Worm (Caenorhabditis elegans): ENCODE measurements around the gene C29E4.12.
A peak's percentile ranks its signal among the peaks of the same experiment; 100 is the strongest.

The C29E4.12 gene

ce11 chrIII:7978723-7979122, 37.8 kb downstream of the C29E4.12 start:
- TF ChIP-seq fkh-10 (GFP tag; optimal IDR thresholded peaks at IDR 0.05) (no peak), ceh-20 (GFP tag; IDR thresholded peaks at IDR 0.05) (no peak), hif-1 (tag; optimal IDR thresholded peaks at IDR 0.05) (no peak), daf-16 (GFP tag; optimal IDR thresholded peaks at IDR 0.05) (peak in 1 of 2 experiments; percentile 23), daf-16 (tag; optimal IDR thresholded peaks at IDR 0.05) (peak; percentile 92), zip-2 (tag; optimal IDR thresholded peaks at IDR 0.05) (no peak), F26F4.8 (GFP tag; conservative IDR thresholded peaks at IDR 0.05) (no peak), ztf-11 (tag; optimal IDR thresholded peaks at IDR 0.05) (no peak), lin-38 (GFP tag; IDR thresholded peaks at IDR 0.05) (no peak), zip-11 (GFP tag; IDR thresholded peaks at IDR 0.05) (no peak), php-3 (GFP tag; IDR thresholded peaks at IDR 0.05) (peak; percentile 51; the same call in 1 of the 2 replicates), egl-43 (GFP tag; IDR thresholded peaks at IDR 0.05) (no peak), nhr-6 (tag; optimal IDR thresholded peaks at IDR 0.05) (peak; percentile 60), ceh-44 (GFP tag; IDR thresholded peaks at IDR 0.05) (no peak), lir-3 (tag; optimal IDR thresholded peaks at IDR 0.05) (no peak), lim-7 (GFP tag; IDR thresholded peaks at IDR 0.05) (no peak), nhr-11 (tag; optimal IDR thresholded peaks at IDR 0.05) (no peak), madf-5 (GFP tag; IDR thresholded peaks at IDR 0.05) (no peak), F49E8.2 (tag; optimal IDR thresholded peaks at IDR 0.05; ENCODE audit: borderline replicate concordance) (no peak), mxl-3 (GFP tag; optimal IDR thresholded peaks at IDR 0.05) (no peak), Y48G9A.11 (GFP tag; IDR thresholded peaks at IDR 0.05) (no peak), daf-8 (GFP tag; IDR thresholded peaks at IDR 0.05) (no peak), ama-1 (optimal IDR thresholded peaks at IDR 0.05) (no peak), Y75B8A.6 (GFP tag; IDR thresholded peaks at IDR 0.05) (no peak), ctbp-1 (GFP tag; IDR thresholded peaks at IDR 0.05) (no peak), sdz-12 (GFP tag; optimal IDR thresholded peaks at IDR 0.05) (no peak), mes-2 (tag; optimal IDR thresholded peaks at IDR 0.05; ENCODE audit: poor library complexity, severe bottlenecking) (peak; percentile 26), T26A8.4 (GFP tag; IDR thresholded peaks at IDR 0.05) (no peak), ceh-62 (tag; optimal IDR thresholded peaks at IDR 0.05) (no peak), nhr-10 (tag; optimal IDR thresholded peaks at IDR 0.05) (no peak), daf-12 (tag; optimal IDR thresholded peaks at IDR 0.05) (no peak), nhr-77 (tag; optimal IDR thresholded peaks at IDR 0.05) (no peak), D1046.2 (GFP tag; IDR thresholded peaks at IDR 0.05) (no peak), egl-27 (tag; optimal IDR thresholded peaks at IDR 0.05) (no peak), lin-15B (tag; optimal IDR thresholded peaks at IDR 0.05) (no peak), dmd-8 (GFP tag; IDR thresholded peaks at IDR 0.05) (no peak), hmg-1.1 (GFP tag; IDR thresholded peaks at IDR 0.05) (peak; percentile 54), ZK546.5 (tag; optimal IDR thresholded peaks at IDR 0.05) (no peak), lsy-2 (tag; optimal IDR thresholded peaks at IDR 0.05) (peak in 1 of 2 experiments; percentile 44), ces-1 (GFP tag; optimal IDR thresholded peaks at IDR 0.05) (no peak), F44E2.7 (GFP tag; IDR thresholded peaks at IDR 0.05) (no peak), duxl-1 (tag; optimal IDR thresholded peaks at IDR 0.05; ENCODE audit: poor library complexity) (no peak), nhr-25 (tag; optimal IDR thresholded peaks at IDR 0.05; ENCODE audit: borderline replicate concordance, insufficient read depth) (no peak), ztf-7 (tag; optimal IDR thresholded peaks at IDR 0.05) (peak; percentile 16), tra-1 (GFP tag; IDR thresholded peaks at IDR 0.05) (no peak), ceh-82 (tag; optimal IDR thresholded peaks at IDR 0.05) (no peak), snpc-4 (tag; optimal IDR thresholded peaks at IDR 0.05) (no peak), dve-1 (tag; optimal IDR thresholded peaks at IDR 0.05; ENCODE audit: insufficient read depth) (peak; percentile 62), nhr-102 (tag; optimal IDR thresholded peaks at IDR 0.05) (no peak), mdl-1 (tag; optimal IDR thresholded peaks at IDR 0.05) (peak in 1 of 2 experiments; percentile 23), lin-1 (GFP tag; IDR thresholded peaks at IDR 0.05) (no peak), hlh-11 (tag; optimal IDR thresholded peaks at IDR 0.05) (peak; percentile 75)
